Fruit fly (Drosophila melanogaster): ENCODE data around the gene CG5853.

Gene CG5853

dm6 chr2L:9911783-9912182 is 35.7 kb downstream of the CG5853 start:
- no peak for TF ChIP-seq Crg-1 (GFP tag; optimal IDR thresholded peaks at IDR 0.05)
- TF ChIP-seq bab1 (GFP tag; optimal IDR thresholded peaks at IDR 0.05) = peak; percentile 24
- TF ChIP-seq CG12768 (GFP tag; optimal IDR thresholded peaks at IDR 0.05) = peak; percentile 17

DNA sequence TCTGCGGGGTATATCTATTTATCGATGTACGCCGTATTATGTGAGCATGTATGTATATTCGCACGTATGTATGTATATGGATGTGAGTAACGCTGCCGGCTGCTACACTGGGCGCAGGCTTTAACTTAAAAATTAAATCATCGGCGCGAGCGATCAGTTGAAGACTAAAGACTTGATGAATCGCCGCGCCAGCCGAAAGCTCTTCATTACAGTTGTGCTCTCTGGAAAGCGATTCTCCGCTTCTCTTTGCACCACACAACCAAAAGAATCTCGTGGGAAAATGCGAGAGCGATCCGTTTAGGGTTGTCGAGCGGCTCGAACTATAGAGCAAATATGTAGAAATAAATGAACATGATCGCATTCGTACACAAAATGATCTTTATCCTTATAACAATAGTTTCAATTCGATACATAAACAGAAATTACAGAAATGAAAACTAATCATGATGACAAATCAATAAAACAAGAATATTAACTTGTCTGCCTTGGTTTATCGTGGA is 38.9 kb downstream of the CG5853 start, which contains the start of gene CG13124:
TSS of gene CG13124 (minus strand) at position 166 of the 500 bp plus-strand sequence.
- no peak for TF ChIP-seq Clk (GFP tag; optimal IDR thresholded peaks at IDR 0.05)
- TF ChIP-seq ovo (GFP tag; optimal IDR thresholded peaks at IDR 0.05) = no peak
- peak; percentile 14 for TF ChIP-seq tj (GFP tag; optimal IDR thresholded peaks at IDR 0.05)
- no peak for TF ChIP-seq CG1620 (GFP tag; optimal IDR thresholded peaks at IDR 0.05)
- TF ChIP-seq CG14711 (tag; optimal IDR thresholded peaks at IDR 0.05) = peak; percentile 91
- peak; percentile 52 for TF ChIP-seq CG33017 (tag; optimal IDR thresholded peaks at IDR 0.05)
- TF ChIP-seq CG7045 (GFP tag; optimal IDR thresholded peaks at IDR 0.05) = no peak
- peak; percentile 33 for TF ChIP-seq cic (GFP tag; optimal IDR thresholded peaks at IDR 0.05)
- no peak for TF ChIP-seq cnc (optimal IDR thresholded peaks at IDR 0.05)
- peak; percentile 6 for TF ChIP-seq Hr96 (GFP tag; optimal IDR thresholded peaks at IDR 0.05)
- peak; percentile 31 for TF ChIP-seq CG7101 (tag; optimal IDR thresholded peaks at IDR 0.05)
- peak; percentile 46 for TF ChIP-seq Mnt (GFP tag; optimal IDR thresholded peaks at IDR 0.05)
- TF ChIP-seq pad (GFP tag; optimal IDR thresholded peaks at IDR 0.05) = no peak
- no peak for TF ChIP-seq CG11617 (GFP tag; optimal IDR thresholded peaks at IDR 0.05)

dm6 chr2L:9907320-9908256 is 39.9 kb downstream of the CG5853 start:
- TF ChIP-seq CG14711 (tag; optimal IDR thresholded peaks at IDR 0.05) (no peak), Mnt (GFP tag; optimal IDR thresholded peaks at IDR 0.05) (peak; percentile 35), cic (GFP tag; optimal IDR thresholded peaks at IDR 0.05) (peak; percentile 18), CG11617 (GFP tag; optimal IDR thresholded peaks at IDR 0.05) (peak; percentile 5), kay (GFP tag; ENCODE audit: borderline replicate concordance) (peak; percentile 95)

- TF ChIP-seq Hr96 (GFP tag; optimal IDR thresholded peaks at IDR 0.05) = no peak
- TF ChIP-seq kay (GFP tag; ENCODE audit: borderline replicate concordance) = peak; percentile 80
These were observed 40.8 kb downstream of the CG5853 start for dm6 chr2L:9906641-9907040.

- no peak for TF ChIP-seq CG33017 (tag; optimal IDR thresholded peaks at IDR 0.05)
- TF ChIP-seq CG5204 (GFP tag; optimal IDR thresholded peaks at IDR 0.05) = no peak
- TF ChIP-seq Crg-1 (GFP tag; optimal IDR thresholded peaks at IDR 0.05) = no peak
- TF ChIP-seq Hr96 (GFP tag; optimal IDR thresholded peaks at IDR 0.05) = no peak
- TF ChIP-seq pad (GFP tag; optimal IDR thresholded peaks at IDR 0.05) = no peak
- no peak for TF ChIP-seq bab1 (GFP tag; optimal IDR thresholded peaks at IDR 0.05)
- TF ChIP-seq CG14711 (tag; optimal IDR thresholded peaks at IDR 0.05) = no peak
- no peak for TF ChIP-seq CG11617 (GFP tag; optimal IDR thresholded peaks at IDR 0.05)
- no peak for TF ChIP-seq tj (GFP tag; optimal IDR thresholded peaks at IDR 0.05)
- TF ChIP-seq CG12768 (GFP tag; optimal IDR thresholded peaks at IDR 0.05) = no peak
- no peak for TF ChIP-seq toe (GFP tag; optimal IDR thresholded peaks at IDR 0.05)
- no peak for TF ChIP-seq Clk (GFP tag; optimal IDR thresholded peaks at IDR 0.05)
- TF ChIP-seq CG7045 (GFP tag; optimal IDR thresholded peaks at IDR 0.05) = no peak
- TF ChIP-seq Mnt (GFP tag; optimal IDR thresholded peaks at IDR 0.05) = no peak
These were observed 44.4 kb downstream of the CG5853 start, which contains the start of gene Muc30E for dm6 chr2L:9903028-9903427. Muc30E (minus strand) TSS chr2L:9903128.

DNA sequence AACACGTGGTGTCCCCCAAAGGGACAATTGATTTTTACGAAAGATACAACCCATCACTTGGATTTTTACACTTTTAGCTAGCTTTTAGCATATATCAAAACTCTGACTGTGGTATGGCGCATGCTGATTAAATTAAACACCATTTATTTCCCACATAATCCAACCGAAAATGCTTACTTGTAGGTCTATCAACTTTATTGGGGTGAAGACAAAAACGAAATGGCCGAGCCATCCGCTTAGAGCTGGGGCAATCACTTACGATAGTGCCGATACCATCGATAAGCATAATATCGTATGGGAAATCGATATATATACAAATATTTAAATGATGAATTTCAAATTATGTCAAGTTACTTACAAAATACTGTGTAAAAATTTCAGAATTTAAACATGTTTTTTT is 50.2 kb downstream of the CG5853 start, which contains the start of gene RpS2:
TSS of gene RpS2 (minus strand) at position 257 of the 400 bp plus-strand sequence.
- TF ChIP-seq Clk (GFP tag; optimal IDR thresholded peaks at IDR 0.05) = no peak
- peak; percentile 67 for TF ChIP-seq CG33017 (tag; optimal IDR thresholded peaks at IDR 0.05)
- peak; percentile 69 for TF ChIP-seq Hr96 (GFP tag; optimal IDR thresholded peaks at IDR 0.05)
- no peak for TF ChIP-seq kay (GFP tag; ENCODE audit: borderline replicate concordance)
- peak; percentile 6 for TF ChIP-seq CG7045 (GFP tag; optimal IDR thresholded peaks at IDR 0.05)
- TF ChIP-seq CG14711 (tag; optimal IDR thresholded peaks at IDR 0.05) = peak; percentile 65
- TF ChIP-seq CG12768 (GFP tag; optimal IDR thresholded peaks at IDR 0.05) = peak; percentile 28
- no peak for TF ChIP-seq CG5204 (GFP tag; optimal IDR thresholded peaks at IDR 0.05)
- no peak for TF ChIP-seq cnc (optimal IDR thresholded peaks at IDR 0.05)
- peak; percentile 69 for TF ChIP-seq CG11617 (GFP tag; optimal IDR thresholded peaks at IDR 0.05)
- TF ChIP-seq pad (GFP tag; optimal IDR thresholded peaks at IDR 0.05) = peak; percentile 35
- no peak for TF ChIP-seq ovo (GFP tag; optimal IDR thresholded peaks at IDR 0.05)
- TF ChIP-seq cic (GFP tag; optimal IDR thresholded peaks at IDR 0.05) = no peak
- TF ChIP-seq CG1620 (GFP tag; optimal IDR thresholded peaks at IDR 0.05) = peak; percentile 49
- TF ChIP-seq bab1 (GFP tag; optimal IDR thresholded peaks at IDR 0.05) = peak; percentile 68
- peak; percentile 97 for TF ChIP-seq Mnt (GFP tag; optimal IDR thresholded peaks at IDR 0.05)
- TF ChIP-seq CG7101 (tag; optimal IDR thresholded peaks at IDR 0.05) = peak; percentile 74
- TF ChIP-seq toe (GFP tag; optimal IDR thresholded peaks at IDR 0.05) = no peak
- peak; percentile 79 for TF ChIP-seq Crg-1 (GFP tag; optimal IDR thresholded peaks at IDR 0.05)
- peak; percentile 32 for TF ChIP-seq tj (GFP tag; optimal IDR thresholded peaks at IDR 0.05)
